Worm (Caenorhabditis elegans): Measurements from ENCODE around the gene Y38E10A.33.

Gene Y38E10A.33

DNA sequence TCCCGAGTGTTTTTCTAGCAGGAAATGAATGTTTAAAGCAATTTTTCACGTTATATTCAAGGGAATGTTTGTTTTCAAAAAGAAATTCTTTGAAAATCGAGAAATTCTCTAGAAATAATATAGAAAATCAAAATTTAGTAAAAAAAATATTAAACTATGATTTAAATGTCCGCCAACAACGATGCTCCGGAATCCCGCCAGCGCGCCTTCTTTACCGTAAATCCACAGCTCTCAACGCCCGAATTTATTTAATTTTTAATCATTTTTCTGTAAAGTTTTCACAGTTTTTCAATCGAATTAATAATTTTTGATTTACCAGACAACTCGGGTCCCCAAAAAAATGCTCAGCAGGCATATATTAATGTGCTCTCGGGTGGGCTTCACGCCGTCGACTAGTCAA is at the start of gene Y38E10A.33, which contains the start of gene cox-10:
TSS of gene Y38E10A.33 (minus strand) at position 12 of the 400 bp plus-strand sequence.
TSS of gene cox-10 (plus strand) at position 320 of the 400 bp plus-strand sequence.
- 0 out of 2 replicates have a peak, but pooled peaks have one; percentile 57 for TF ChIP-seq flt-1 (GFP tag; IDR thresholded peaks at IDR 0.05)
- no peak for TF ChIP-seq med-1 (GFP tag; optimal IDR thresholded peaks at IDR 0.05; ENCODE audit: insufficient read depth)
- TF ChIP-seq ztf-29 (GFP tag; IDR thresholded peaks at IDR 0.05), result no peak

ce11 chrII:12728608-12729007 is 49.2 kb upstream of the Y38E10A.33 start:
- TF ChIP-seq ztf-23 (GFP tag; IDR thresholded peaks at IDR 0.05) (no peak), cog-1 (tag; optimal IDR thresholded peaks at IDR 0.05) (no peak), flt-1 (GFP tag; IDR thresholded peaks at IDR 0.05) (no peak), ref-1 (GFP tag; conservative IDR thresholded peaks at IDR 0.05) (no peak), ztf-29 (GFP tag; IDR thresholded peaks at IDR 0.05) (no peak), tab-1 (GFP tag; IDR thresholded peaks at IDR 0.05) (no peak), klf-2 (GFP tag; conservative IDR thresholded peaks at IDR 0.05) (no peak), T22C8.4 (GFP tag; IDR thresholded peaks at IDR 0.05) (no peak), med-1 (GFP tag; optimal IDR thresholded peaks at IDR 0.05; ENCODE audit: insufficient read depth) (no peak)

ce11 chrII:12727871-12728270 is 48.4 kb upstream of the Y38E10A.33 start:
- TF ChIP-seq ref-1 (GFP tag; conservative IDR thresholded peaks at IDR 0.05) (no peak), T22C8.4 (GFP tag; IDR thresholded peaks at IDR 0.05) (no peak), tab-1 (GFP tag; IDR thresholded peaks at IDR 0.05) (no peak), ztf-23 (GFP tag; IDR thresholded peaks at IDR 0.05) (no peak), med-1 (GFP tag; optimal IDR thresholded peaks at IDR 0.05; ENCODE audit: insufficient read depth) (no peak)

- TF ChIP-seq ztf-23 (GFP tag; IDR thresholded peaks at IDR 0.05), result no peak
- TF ChIP-seq klf-2 (GFP tag; conservative IDR thresholded peaks at IDR 0.05), result no peak
- no peak for TF ChIP-seq med-1 (GFP tag; optimal IDR thresholded peaks at IDR 0.05; ENCODE audit: insufficient read depth)
- no peak for TF ChIP-seq cog-1 (tag; optimal IDR thresholded peaks at IDR 0.05)
Observed at ce11 chrII:12726704-12727103, 47.3 kb upstream of the Y38E10A.33 start.

DNA sequence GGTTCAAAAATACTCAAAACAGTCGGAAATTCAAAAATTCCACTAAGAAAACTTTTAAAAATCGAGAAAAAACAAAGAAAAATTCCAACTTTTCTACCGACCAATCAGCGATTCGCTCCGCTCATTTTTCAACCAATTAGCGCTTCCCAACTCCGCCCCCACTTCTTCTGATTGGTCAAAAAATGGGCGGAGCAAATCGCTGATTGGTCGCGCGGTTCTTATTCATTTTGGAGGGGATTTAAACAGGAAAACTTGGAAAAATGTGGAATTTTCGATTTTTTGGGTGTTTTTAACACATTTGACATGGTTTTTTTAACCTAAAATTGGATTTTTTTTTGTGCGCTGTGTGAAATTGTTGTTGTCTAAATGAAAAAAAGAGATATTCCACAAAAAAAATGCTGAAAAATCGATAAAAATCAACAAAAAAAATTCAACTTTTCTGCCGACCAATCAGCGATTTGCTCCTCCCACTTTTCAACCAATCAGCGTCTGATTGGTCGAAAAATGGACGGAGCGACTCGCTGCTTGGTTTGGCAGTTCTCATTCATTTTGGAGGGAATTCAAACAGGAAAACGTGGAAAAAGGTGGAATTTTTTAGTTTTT is 43.3 kb upstream of the Y38E10A.33 start:
- no peak for TF ChIP-seq flt-1 (GFP tag; IDR thresholded peaks at IDR 0.05)
- TF ChIP-seq med-1 (GFP tag; optimal IDR thresholded peaks at IDR 0.05; ENCODE audit: insufficient read depth), result no peak
- TF ChIP-seq ztf-23 (GFP tag; IDR thresholded peaks at IDR 0.05), result no peak
- no peak for TF ChIP-seq ref-1 (GFP tag; conservative IDR thresholded peaks at IDR 0.05)
- TF ChIP-seq ztf-29 (GFP tag; IDR thresholded peaks at IDR 0.05), result no peak
- TF ChIP-seq cog-1 (tag; optimal IDR thresholded peaks at IDR 0.05), result no peak
- no peak for TF ChIP-seq T22C8.4 (GFP tag; IDR thresholded peaks at IDR 0.05)
- no peak for TF ChIP-seq klf-2 (GFP tag; conservative IDR thresholded peaks at IDR 0.05)
- no peak for TF ChIP-seq tab-1 (GFP tag; IDR thresholded peaks at IDR 0.05)

ce11 chrII:12722049-12722448 is 42.6 kb upstream of the Y38E10A.33 start:
- no peak for TF ChIP-seq flt-1 (GFP tag; IDR thresholded peaks at IDR 0.05)
- no peak for TF ChIP-seq klf-2 (GFP tag; conservative IDR thresholded peaks at IDR 0.05)
- TF ChIP-seq cog-1 (tag; optimal IDR thresholded peaks at IDR 0.05), result no peak
- TF ChIP-seq ztf-23 (GFP tag; IDR thresholded peaks at IDR 0.05), result no peak
- no peak for TF ChIP-seq med-1 (GFP tag; optimal IDR thresholded peaks at IDR 0.05; ENCODE audit: insufficient read depth)
- TF ChIP-seq ref-1 (GFP tag; conservative IDR thresholded peaks at IDR 0.05), result no peak
- TF ChIP-seq T22C8.4 (GFP tag; IDR thresholded peaks at IDR 0.05), result no peak
- TF ChIP-seq ztf-29 (GFP tag; IDR thresholded peaks at IDR 0.05), result no peak
- TF ChIP-seq tab-1 (GFP tag; IDR thresholded peaks at IDR 0.05), result no peak

DNA sequence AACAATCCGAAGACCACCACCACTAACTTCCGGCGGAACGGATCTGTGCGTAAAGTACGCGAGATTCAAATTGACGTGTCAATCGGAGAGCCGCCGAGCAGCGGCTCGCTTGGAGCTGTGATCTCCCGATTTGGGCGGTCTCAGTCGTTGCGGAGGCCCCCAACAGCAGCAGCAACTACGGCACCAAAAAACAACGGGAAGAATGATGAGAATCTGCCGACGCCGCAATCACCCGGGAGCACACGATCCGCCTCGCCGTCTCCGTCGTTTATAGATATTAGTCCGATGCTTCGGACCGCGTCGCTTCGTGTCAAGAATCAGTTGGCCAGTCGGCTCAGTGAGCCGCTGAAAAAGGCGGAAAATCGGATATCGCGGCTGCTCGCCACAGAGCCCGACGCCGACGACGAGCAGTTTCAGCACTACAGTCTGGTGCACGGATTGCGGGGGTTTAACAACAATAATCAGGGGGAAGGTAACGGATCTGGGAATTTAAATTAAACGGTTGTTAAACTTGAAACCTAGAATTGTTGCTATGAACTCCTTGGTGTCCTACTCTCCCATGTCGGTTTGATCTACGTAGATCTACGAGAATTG is 36.4 kb upstream of the Y38E10A.33 start:
- TF ChIP-seq ref-1 (GFP tag; conservative IDR thresholded peaks at IDR 0.05) (no peak), tab-1 (GFP tag; IDR thresholded peaks at IDR 0.05) (no peak), cog-1 (tag; optimal IDR thresholded peaks at IDR 0.05) (no peak), med-1 (GFP tag; optimal IDR thresholded peaks at IDR 0.05; ENCODE audit: insufficient read depth) (no peak), flt-1 (GFP tag; IDR thresholded peaks at IDR 0.05) (no peak), ztf-23 (GFP tag; IDR thresholded peaks at IDR 0.05) (no peak), T22C8.4 (GFP tag; IDR thresholded peaks at IDR 0.05) (no peak), ztf-29 (GFP tag; IDR thresholded peaks at IDR 0.05) (no peak), klf-2 (GFP tag; conservative IDR thresholded peaks at IDR 0.05) (no peak)

DNA sequence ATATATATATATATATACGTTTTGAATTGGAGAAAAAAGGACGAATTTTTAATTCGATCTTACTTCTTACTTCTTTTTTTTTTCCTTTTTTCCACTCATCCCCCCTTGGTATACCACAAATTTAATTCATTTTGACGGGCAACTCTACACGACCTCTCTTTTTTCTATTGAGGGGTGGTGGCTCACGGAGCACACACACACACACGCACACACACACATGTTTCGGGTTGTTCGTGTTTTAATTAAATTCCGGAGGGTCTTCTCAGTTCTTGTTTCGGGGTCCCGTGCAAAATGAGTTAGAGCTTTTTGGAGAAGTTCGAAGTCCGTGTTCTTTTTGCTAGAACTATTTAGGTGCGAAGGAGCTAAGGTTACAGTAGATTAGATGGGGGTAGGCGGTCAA is 32.0 kb upstream of the Y38E10A.33 start:
- TF ChIP-seq ztf-29 (GFP tag; IDR thresholded peaks at IDR 0.05) (no peak), T22C8.4 (GFP tag; IDR thresholded peaks at IDR 0.05) (no peak), ztf-23 (GFP tag; IDR thresholded peaks at IDR 0.05) (no peak), flt-1 (GFP tag; IDR thresholded peaks at IDR 0.05) (no peak), med-1 (GFP tag; optimal IDR thresholded peaks at IDR 0.05; ENCODE audit: insufficient read depth) (no peak), cog-1 (tag; optimal IDR thresholded peaks at IDR 0.05) (no peak), tab-1 (GFP tag; IDR thresholded peaks at IDR 0.05) (no peak)

- TF ChIP-seq cog-1 (tag; optimal IDR thresholded peaks at IDR 0.05), result no peak
- no peak for TF ChIP-seq flt-1 (GFP tag; IDR thresholded peaks at IDR 0.05)
- no peak for TF ChIP-seq T22C8.4 (GFP tag; IDR thresholded peaks at IDR 0.05)
- no peak for TF ChIP-seq med-1 (GFP tag; optimal IDR thresholded peaks at IDR 0.05; ENCODE audit: insufficient read depth)
- no peak for TF ChIP-seq klf-2 (GFP tag; conservative IDR thresholded peaks at IDR 0.05)
- no peak for TF ChIP-seq ztf-29 (GFP tag; IDR thresholded peaks at IDR 0.05)
- no peak for TF ChIP-seq ref-1 (GFP tag; conservative IDR thresholded peaks at IDR 0.05)
Observed at ce11 chrII:12696116-12696515, 16.7 kb upstream of the Y38E10A.33 start.

ce11 chrII:12694112-12694511 is 14.7 kb upstream of the Y38E10A.33 start, which contains the start of gene tbc-17:
TSS of gene tbc-17 (plus strand) at chrII:12694412.
- TF ChIP-seq cog-1 (tag; optimal IDR thresholded peaks at IDR 0.05) (no peak), ztf-23 (GFP tag; IDR thresholded peaks at IDR 0.05) (no peak), med-1 (GFP tag; optimal IDR thresholded peaks at IDR 0.05; ENCODE audit: insufficient read depth) (no peak), T22C8.4 (GFP tag; IDR thresholded peaks at IDR 0.05) (no peak), tab-1 (GFP tag; IDR thresholded peaks at IDR 0.05) (no peak), ztf-29 (GFP tag; IDR thresholded peaks at IDR 0.05) (no peak), flt-1 (GFP tag; IDR thresholded peaks at IDR 0.05) (no peak), ref-1 (GFP tag; conservative IDR thresholded peaks at IDR 0.05) (no peak), klf-2 (GFP tag; conservative IDR thresholded peaks at IDR 0.05) (no peak)
